Worm (Caenorhabditis elegans): ENCODE measurements around the gene irld-4.

irld-4 gene

DNA sequence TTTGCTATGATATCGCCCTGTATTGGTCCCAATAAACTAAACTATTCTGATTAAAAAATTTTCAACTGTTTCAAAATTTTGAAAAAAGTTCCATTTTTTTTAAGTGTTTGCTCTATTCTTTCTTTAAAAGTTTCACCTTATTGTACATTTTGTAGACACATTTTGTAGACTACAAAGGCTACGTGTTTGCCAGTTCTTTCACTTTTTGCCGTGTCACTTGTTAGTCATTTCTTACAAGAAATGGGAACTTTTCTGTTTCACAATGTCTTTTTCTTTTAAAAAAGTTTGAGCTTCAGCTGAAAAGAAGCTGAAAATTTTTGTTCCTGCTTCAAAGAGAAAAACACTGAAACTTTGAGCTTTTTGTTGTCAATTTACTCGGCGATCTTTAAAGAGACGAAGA, 15.8 kb upstream of the irld-4 start:
- no peak for TF ChIP-seq ztf-11 (tag; optimal IDR thresholded peaks at IDR 0.05)
- TF ChIP-seq unc-62 (GFP tag; optimal IDR thresholded peaks at IDR 0.05) = no peak
- peak; percentile 14 for TF ChIP-seq blmp-1 (tag; optimal IDR thresholded peaks at IDR 0.05)
- no peak for TF ChIP-seq lin-13 (GFP tag; optimal IDR thresholded peaks at IDR 0.05)
- no peak for TF ChIP-seq efl-1 (optimal IDR thresholded peaks at IDR 0.05)
- TF ChIP-seq efl-1 (GFP tag; optimal IDR thresholded peaks at IDR 0.05 in 1 of 2) = peak in 1 of 2 experiments; percentile 51
- no peak for TF ChIP-seq hlh-4 (tag; optimal IDR thresholded peaks at IDR 0.05)

DNA sequence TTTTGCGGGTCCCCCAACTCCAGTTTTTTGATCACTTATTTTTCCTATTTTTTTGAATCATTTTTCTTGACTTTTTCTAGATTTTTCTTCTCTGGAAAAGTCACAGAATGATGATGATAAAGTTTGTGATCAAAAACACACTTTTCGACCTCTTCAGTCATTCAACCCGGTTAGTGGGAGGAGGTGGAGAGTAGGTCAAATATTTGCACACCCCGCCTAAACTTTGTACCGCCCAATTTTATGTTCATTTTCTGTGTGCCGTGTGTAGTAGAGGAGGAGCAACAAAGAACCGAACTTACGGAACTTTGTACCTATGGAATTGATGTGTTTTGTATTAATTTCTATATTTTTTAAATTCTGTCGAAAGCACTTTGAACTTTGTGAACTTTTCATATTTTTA, 15.4 kb upstream of the irld-4 start:
- TF ChIP-seq jun-1 (tag; optimal IDR thresholded peaks at IDR 0.05) (no peak), xbp-1 (tag; optimal IDR thresholded peaks at IDR 0.05) (no peak), swsn-7 (tag; optimal IDR thresholded peaks at IDR 0.05) (no peak), lin-39 (tag; optimal IDR thresholded peaks at IDR 0.05) (no peak), hlh-17 (GFP tag; optimal IDR thresholded peaks at IDR 0.05; ENCODE audit: borderline replicate concordance) (no peak), nhr-20 (tag; optimal IDR thresholded peaks at IDR 0.05) (peak; percentile 22), lin-13 (GFP tag; optimal IDR thresholded peaks at IDR 0.05) (no peak), ceh-90 (tag; optimal IDR thresholded peaks at IDR 0.05) (no peak), nhr-71 (tag; optimal IDR thresholded peaks at IDR 0.05) (no peak), efl-1 (optimal IDR thresholded peaks at IDR 0.05) (no peak), efl-1 (GFP tag; optimal IDR thresholded peaks at IDR 0.05 in 1 of 2) (peak in 1 of 2 experiments; percentile 89), fkh-8 (tag; optimal IDR thresholded peaks at IDR 0.05) (no peak), lir-3 (tag; optimal IDR thresholded peaks at IDR 0.05; ENCODE audit: poor library complexity) (no peak), ceh-82 (tag; optimal IDR thresholded peaks at IDR 0.05) (no peak), hlh-4 (tag; optimal IDR thresholded peaks at IDR 0.05) (no peak)

DNA sequence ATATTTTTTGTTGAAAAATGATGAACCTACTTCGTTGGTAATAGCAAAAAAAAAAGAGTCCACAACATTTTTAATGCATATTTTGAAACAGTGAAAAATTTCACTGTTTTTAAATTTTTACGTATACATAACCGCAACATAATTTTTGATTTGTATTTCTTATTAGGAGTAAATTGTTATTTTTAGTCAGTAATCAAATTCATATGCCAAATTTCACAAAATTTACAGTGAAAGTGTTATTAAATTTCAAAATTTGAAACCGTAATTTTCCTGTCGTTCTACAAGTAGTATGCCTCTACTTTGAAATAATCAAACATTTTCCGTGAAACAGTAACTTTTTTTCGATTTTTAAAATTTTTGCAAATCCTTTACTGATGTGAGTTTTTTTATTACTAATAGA, 14.9 kb upstream of the irld-4 start:
- no peak for TF ChIP-seq hlh-4 (tag; optimal IDR thresholded peaks at IDR 0.05)
- TF ChIP-seq zip-4 (GFP tag; optimal IDR thresholded peaks at IDR 0.05) = no peak
- no peak for TF ChIP-seq nhr-77 (tag; optimal IDR thresholded peaks at IDR 0.05)
- TF ChIP-seq nhr-90 (tag; optimal IDR thresholded peaks at IDR 0.05; ENCODE audit: poor library complexity) = no peak
- no peak for TF ChIP-seq grh-1 (GFP tag; IDR thresholded peaks at IDR 0.05)
- no peak for TF ChIP-seq lsy-2 (tag; optimal IDR thresholded peaks at IDR 0.05)
- no peak for TF ChIP-seq pax-3 (tag; optimal IDR thresholded peaks at IDR 0.05)
- TF ChIP-seq nhr-12 (tag; optimal IDR thresholded peaks at IDR 0.05) = no peak
- TF ChIP-seq fos-1 (tag; optimal IDR thresholded peaks at IDR 0.05) = no peak
- no peak for TF ChIP-seq sup-37 (GFP tag; optimal IDR thresholded peaks at IDR 0.05)
- TF ChIP-seq egl-27 (tag; optimal IDR thresholded peaks at IDR 0.05) = no peak
- no peak for TF ChIP-seq lin-35 (GFP tag; optimal IDR thresholded peaks at IDR 0.05)
- TF ChIP-seq tlp-1 (tag; optimal IDR thresholded peaks at IDR 0.05) = no peak
- TF ChIP-seq C34B4.2 (tag; optimal IDR thresholded peaks at IDR 0.05) = no peak

DNA sequence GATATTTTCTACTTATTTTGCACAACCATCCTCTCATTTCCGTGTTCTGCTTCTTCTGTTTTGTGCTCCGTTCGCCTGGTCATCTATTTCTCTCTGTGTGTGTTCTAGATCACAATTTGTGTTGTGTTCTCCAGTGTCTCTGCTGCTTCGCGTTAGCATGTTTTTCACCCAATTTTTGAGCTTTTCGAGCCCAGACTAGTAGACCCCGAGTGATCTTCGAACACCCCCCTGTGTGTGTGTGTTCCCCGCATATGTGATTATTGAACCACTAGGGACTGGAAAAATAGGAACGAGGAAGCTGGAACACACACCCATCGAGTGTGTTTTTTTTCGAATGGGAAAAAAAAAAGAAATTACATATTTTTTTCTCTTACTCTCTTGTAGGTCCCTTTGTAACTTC, 14.3 kb upstream of the irld-4 start:
- TF ChIP-seq egl-27 (tag; optimal IDR thresholded peaks at IDR 0.05) = no peak
- no peak for TF ChIP-seq lin-35 (GFP tag; optimal IDR thresholded peaks at IDR 0.05)
- TF ChIP-seq fos-1 (tag; optimal IDR thresholded peaks at IDR 0.05) = no peak
- no peak for TF ChIP-seq lin-14 (GFP tag; optimal IDR thresholded peaks at IDR 0.05)
- TF ChIP-seq efl-1 (optimal IDR thresholded peaks at IDR 0.05) = no peak
- TF ChIP-seq efl-1 (GFP tag; optimal IDR thresholded peaks at IDR 0.05 in 1 of 2) = peak in 1 of 2 experiments; percentile 85
- TF ChIP-seq grh-1 (GFP tag; IDR thresholded peaks at IDR 0.05) = peak; percentile 15; the same call in 1 of the 2 replicates
- TF ChIP-seq ceh-88 (GFP tag; IDR thresholded peaks at IDR 0.05) = no peak
- TF ChIP-seq lin-13 (GFP tag; optimal IDR thresholded peaks at IDR 0.05) = no peak
- TF ChIP-seq Y116A8C.19 (tag; optimal IDR thresholded peaks at IDR 0.05; ENCODE audit: borderline replicate concordance) = no peak
- no peak for TF ChIP-seq nhr-12 (tag; optimal IDR thresholded peaks at IDR 0.05)
- no peak for TF ChIP-seq skn-1 (tag; optimal IDR thresholded peaks at IDR 0.05)
- no peak for TF ChIP-seq nhr-77 (tag; optimal IDR thresholded peaks at IDR 0.05)
- no peak for TF ChIP-seq aha-1 (tag; optimal IDR thresholded peaks at IDR 0.05)
- no peak for TF ChIP-seq nhr-237 (tag; optimal IDR thresholded peaks at IDR 0.05)

Measured in whole organism, L1 larva.